Fruit fly (Drosophila melanogaster) whole organism: ENCODE results near the gene CG2611.

ENCODE experiments used
- CG8478 ChIP-seq: fragments of >200 bp; optimal IDR thresholded peaks from 2 replicates; lab custom pipeline; 2018; ENCODE audit warnings: inconsistent platforms
- Dll ChIP-seq: fragments of >200 bp; optimal IDR thresholded peaks from 2 replicates; lab custom pipeline; 2017
- EcR ChIP-seq, 2 experiments: fragments of >200 bp; optimal IDR thresholded peaks; 2 replicates each; lab custom pipeline; 2017; ENCODE audit warnings: missing biosample characterization in 2 of 2, missing genetic modification characterization in 2 of 2, missing genetic modification reagents in 2 of 2
- pan ChIP-seq: fragments of >200 bp; optimal IDR thresholded peaks from 2 replicates; lab custom pipeline; 2017
- psq ChIP-seq: fragments of >200 bp; optimal IDR thresholded peaks from 2 replicates; lab custom pipeline; 2017
- usp ChIP-seq: fragments of >200 bp; optimal IDR thresholded peaks from 2 replicates; lab custom pipeline; 2017; ENCODE audit warnings: missing biosample characterization, missing genetic modification characterization, mixed read lengths

CG2611 gene

DNA sequence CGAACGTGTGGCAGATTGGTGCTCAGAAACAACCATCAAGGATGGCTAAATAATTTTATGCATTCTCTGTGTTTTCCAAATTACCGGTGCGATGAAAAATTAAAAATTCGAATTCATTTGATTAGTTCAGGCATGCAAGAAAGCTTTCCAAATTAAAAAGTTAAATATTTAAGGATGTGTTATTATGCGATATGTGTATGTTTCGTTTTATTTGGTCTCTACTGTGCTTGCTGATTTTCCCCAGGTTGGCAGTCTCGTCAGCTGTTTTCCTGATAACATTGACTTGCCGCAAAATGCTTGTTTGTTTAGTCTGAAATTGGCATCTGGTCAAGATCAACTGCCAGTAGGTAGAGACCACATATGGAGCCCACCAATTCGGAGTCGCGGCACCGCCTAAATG lies at the start of gene CG2611:
CG2611 (plus strand) TSS at position 299 of the 400 bp plus-strand sequence.
- TF ChIP-seq CG8478 (lab: Kevin White, UChicago) (no peak), EcR (GFP tag; optimal IDR thresholded peaks at IDR 0.05; lab: Kevin White, UChicago) (no peak), psq (no peak), pan (no peak), usp (no peak), Dll (no peak)

DNA sequence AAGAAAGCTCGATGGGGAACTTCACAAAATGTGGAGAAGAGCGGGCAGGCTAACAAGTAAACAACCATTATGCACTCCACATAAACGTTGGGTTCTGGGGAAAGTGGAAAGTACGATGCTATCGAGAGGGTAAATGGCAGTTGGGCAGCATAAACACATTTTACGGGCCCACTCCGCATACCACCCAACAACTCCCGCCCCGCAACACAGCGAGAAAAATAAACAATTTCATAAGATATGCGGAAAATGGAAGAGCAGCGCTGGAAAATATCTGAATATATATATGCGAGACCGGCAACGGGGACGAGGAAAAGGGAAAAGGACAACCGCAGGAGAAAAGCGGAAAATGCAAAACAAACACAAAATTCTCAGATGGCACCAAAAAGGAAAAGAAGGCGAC lies 48.7 kb upstream of the CG2611 start:
- no peak for TF ChIP-seq EcR (GFP tag; optimal IDR thresholded peaks at IDR 0.05; lab: Kevin White, UChicago)
- TF ChIP-seq Dll: no peak
- no peak for TF ChIP-seq pan
- no peak for TF ChIP-seq CG8478 (lab: Kevin White, UChicago)
- no peak for TF ChIP-seq psq
- no peak for TF ChIP-seq usp

DNA sequence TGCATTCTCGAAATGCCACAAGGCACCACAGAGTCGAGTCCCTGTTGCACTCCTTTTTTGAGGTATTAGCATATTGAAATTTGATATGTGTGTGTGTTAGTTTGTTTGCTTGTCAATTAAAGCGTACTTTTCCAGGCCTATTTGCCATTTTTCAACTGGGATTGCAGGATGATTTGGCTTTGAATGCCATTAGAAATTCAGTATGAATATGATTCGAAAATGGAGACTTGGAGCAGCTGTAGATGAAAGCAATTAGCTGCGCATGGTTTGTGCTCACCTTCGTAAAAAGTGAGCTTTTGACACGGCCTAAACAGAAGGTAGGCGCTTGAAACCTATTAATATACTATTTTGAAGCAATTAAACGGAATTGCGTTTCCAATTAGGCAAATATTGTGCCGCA lies 45.9 kb upstream of the CG2611 start, which contains the start of gene CG31677:
CG31677 (minus strand) TSS at position 101 of the 400 bp plus-strand sequence.
- no peak for TF ChIP-seq EcR (GFP tag; optimal IDR thresholded peaks at IDR 0.05; lab: Kevin White, UChicago)
- no peak for TF ChIP-seq CG8478 (lab: Kevin White, UChicago)
- TF ChIP-seq Dll: no peak
- TF ChIP-seq usp: no peak
- TF ChIP-seq pan: no peak

DNA sequence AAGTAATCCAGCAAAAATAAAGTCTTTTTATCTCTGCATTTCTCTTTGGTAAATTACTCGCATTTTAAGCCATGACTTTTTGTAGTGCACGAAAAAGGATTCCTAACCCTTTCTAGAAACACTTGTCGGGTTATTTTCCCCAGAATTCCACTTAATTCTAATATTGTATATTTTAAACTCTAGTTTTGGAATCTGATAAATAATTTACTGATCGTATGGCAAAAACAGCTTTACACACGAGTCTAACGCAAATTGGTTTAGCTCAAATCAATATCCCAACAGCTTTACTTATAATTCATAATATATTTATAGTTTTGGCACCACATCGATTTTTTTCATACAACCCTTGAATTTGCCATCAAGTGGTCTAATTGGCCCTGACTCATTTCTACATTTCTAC lies 35.8 kb upstream of the CG2611 start, which contains the start of gene CG15475:
CG15475 (plus strand) TSS at position 301 of the 400 bp plus-strand sequence.
- TF ChIP-seq usp (no peak), pan (no peak), Dll (no peak), CG8478 (lab: Kevin White, UChicago) (no peak), psq (no peak), EcR (GFP tag; optimal IDR thresholded peaks at IDR 0.05; lab: Kevin White, UChicago) (no peak)

DNA sequence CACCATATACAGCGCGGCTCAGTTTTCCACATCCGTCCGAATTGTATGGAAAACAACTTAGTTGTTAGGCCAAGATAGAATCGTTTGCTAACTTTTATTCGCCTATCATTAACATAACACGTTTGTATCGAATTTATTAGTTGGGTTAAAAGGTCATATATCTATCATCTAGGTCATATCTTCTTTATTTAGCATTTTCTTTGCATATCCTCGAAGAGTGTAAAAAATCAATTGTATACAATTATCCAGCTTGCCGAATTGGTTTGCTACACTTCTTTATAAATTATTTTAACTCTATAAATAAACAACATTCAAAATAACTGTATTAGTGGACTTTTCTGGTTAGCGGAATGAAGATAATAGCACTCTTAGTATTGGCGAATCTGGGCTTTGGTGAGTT lies 15.8 kb upstream of the CG2611 start, which contains the start of gene CG17472:
CG17472 (plus strand) TSS at position 301 of the 400 bp plus-strand sequence.
- TF ChIP-seq psq (no peak), pan (no peak), CG8478 (lab: Kevin White, UChicago) (no peak), usp (no peak), Dll (no peak), EcR (GFP tag; optimal IDR thresholded peaks at IDR 0.05; lab: Kevin White, UChicago) (no peak)

DNA sequence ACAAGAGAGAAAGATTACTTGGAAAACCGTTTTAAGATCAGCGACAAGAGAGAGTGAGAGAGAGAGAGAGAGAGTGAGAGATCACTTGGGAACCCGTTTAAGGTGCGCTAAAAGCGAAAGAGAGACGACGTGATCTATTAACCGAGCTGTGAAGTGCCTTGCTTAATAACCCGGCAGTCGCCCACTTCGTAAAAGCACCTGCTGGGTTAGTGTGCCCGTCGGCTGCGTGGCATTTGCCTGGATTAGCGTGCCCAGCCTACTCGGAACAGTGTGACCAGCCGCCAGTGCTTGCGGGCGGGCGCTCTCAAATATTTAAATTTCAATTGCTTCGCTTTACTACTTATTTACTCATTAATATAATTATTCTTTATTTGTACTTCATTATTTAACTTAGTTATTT lies 11.6 kb upstream of the CG2611 start:
- TF ChIP-seq CG8478 (lab: Kevin White, UChicago): no peak
- TF ChIP-seq EcR (GFP tag; optimal IDR thresholded peaks at IDR 0.05; lab: Kevin White, UChicago): no peak
- no peak for TF ChIP-seq usp
- no peak for TF ChIP-seq pan
- TF ChIP-seq Dll: no peak

DNA sequence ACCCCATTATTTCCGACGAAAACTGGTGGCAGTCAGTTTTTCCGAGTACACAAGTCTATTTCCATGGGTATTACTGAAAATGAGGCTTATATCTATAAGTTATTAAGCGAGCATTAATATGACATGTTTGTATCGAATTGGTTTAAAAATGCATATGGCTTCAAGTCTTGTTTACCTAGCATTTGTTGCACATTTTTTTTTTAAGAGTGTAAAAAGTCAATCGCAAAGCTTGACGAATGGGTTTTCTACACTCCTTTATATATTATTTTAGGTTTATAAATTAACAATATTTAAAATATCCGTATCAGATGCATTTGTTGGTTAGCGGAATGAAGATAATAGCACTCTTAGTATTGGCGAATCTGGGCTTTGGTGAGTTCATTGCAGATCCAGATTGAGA lies 10.2 kb upstream of the CG2611 start, which contains the start of gene CG31680:
CG31680 (plus strand) TSS at position 301 of the 400 bp plus-strand sequence.
- TF ChIP-seq EcR (GFP tag; optimal IDR thresholded peaks at IDR 0.05; lab: Kevin White, UChicago) (no peak), CG8478 (lab: Kevin White, UChicago) (no peak), usp (no peak), pan (no peak), Dll (no peak), psq (no peak)

DNA sequence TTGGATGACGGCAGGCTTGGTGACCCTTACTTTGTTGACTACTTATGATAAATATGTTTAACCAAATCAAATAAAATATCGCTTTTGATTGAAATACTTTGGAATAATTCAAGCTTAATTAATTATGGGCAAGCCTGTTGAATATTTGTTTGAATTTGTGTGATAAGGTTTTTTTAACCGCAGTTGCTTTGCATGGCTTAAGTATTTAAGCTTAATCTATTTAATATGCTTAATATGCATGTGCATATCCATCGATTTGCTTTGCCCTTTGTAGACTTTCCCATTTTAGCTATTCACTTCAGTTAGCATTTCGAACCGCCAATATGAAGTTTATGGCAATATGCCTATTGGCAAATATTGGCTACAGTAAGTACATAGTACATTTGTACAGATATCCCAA lies 9.4 kb upstream of the CG2611 start, which contains the start of gene Sfp38D:
Sfp38D (plus strand) TSS at position 301 of the 400 bp plus-strand sequence.
- no peak for TF ChIP-seq EcR (GFP tag; optimal IDR thresholded peaks at IDR 0.05; lab: Kevin White, UChicago)
- no peak for TF ChIP-seq CG8478 (lab: Kevin White, UChicago)
- no peak for TF ChIP-seq Dll

DNA sequence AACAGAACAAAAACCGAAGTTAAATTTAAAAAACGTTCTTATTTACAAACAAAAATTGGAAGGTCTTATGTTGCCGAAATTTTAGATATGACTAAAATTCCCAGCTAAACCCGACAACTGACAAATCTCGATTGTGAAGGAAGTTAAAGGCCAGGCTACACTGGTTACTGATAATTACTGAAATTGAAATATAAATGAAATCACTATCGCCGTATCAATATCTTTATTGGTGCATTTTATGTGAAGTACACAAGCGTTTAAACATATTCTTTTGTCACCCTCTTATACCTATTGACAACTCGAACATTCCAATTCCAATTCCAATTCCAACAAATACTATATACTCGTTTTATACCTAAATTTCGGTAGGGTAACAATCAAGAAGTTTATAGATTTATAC lies 6.8 kb upstream of the CG2611 start, which contains the start of gene CG17470:
CG17470 (minus strand) TSS at position 101 of the 400 bp plus-strand sequence.
- TF ChIP-seq pan (no peak), EcR (GFP tag; optimal IDR thresholded peaks at IDR 0.05; lab: Kevin White, UChicago) (no peak), usp (no peak), Dll (no peak), psq (no peak), CG8478 (lab: Kevin White, UChicago) (no peak)

DNA sequence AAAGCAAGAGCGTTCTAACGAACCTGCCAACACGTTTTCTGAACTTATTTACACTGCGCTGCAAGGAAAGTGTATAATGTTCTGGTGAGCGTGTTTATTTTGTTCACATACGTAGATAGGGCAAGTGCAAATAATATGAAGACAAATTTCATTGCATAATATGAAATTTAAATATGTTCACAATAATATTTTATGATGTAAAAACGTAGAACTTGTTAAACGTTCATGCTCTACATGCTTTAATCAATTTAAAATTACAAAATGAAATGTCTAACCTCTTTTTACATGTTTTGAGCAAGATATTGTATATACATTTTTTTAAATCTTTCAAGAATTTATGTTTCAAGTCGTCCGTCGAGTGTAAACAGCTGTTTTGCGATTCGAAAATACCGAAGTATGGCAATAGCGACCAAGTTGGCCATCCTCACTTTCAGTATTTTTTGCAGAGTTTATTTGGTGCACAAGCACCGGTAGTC lies 4.6 kb upstream of the CG2611 start, which contains the start of the genes phr6-4 and CG2608:
phr6-4 (minus strand) TSS at position 398 of the 476 bp plus-strand sequence.
CG2608 (plus strand) TSS at position 429 of the 476 bp plus-strand sequence.
- TF ChIP-seq EcR (GFP tag; optimal IDR thresholded peaks at IDR 0.05; lab: Kevin White, UChicago): no peak
- TF ChIP-seq pan: no peak
- TF ChIP-seq Dll: no peak
- no peak for TF ChIP-seq CG8478 (lab: Kevin White, UChicago)
- no peak for TF ChIP-seq psq
- TF ChIP-seq usp: no peak

DNA sequence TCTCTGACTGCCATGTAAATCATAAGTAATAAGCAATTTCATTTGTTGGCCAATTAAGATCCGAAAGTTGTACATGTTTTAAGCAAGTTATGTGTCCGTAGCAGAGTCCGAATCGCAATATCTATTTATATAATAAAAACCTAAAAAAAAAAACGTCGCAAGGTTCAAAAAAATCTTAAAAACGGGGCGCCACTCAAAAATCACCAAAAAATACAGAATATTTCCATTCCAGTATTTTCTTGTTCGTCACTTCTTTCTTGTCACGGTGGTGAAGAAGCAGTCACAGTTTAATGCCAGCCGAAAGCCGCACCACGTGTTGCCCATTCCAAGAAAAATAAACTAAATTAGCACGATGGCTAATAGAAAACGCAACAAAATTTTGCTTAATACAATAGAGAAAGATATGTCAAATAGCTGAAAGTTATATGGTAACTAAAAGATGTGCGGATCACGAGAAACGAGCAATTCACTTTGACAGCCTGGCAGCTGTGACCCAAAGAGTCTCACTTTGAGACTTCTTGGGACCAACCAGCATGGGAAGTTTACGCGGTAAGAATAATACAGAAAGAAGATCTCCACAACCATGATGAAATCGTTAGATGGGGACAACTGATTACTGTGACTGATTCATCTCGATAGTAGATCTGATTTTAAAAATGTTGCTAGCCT lies 2.6 kb upstream of the CG2611 start:
- no peak for TF ChIP-seq CG8478 (lab: Kevin White, UChicago)
- TF ChIP-seq pan: no peak
- TF ChIP-seq Dll: no peak
- no peak for TF ChIP-seq psq
- no peak for TF ChIP-seq EcR (GFP tag; optimal IDR thresholded peaks at IDR 0.05; lab: Kevin White, UChicago)
- TF ChIP-seq usp: no peak

DNA sequence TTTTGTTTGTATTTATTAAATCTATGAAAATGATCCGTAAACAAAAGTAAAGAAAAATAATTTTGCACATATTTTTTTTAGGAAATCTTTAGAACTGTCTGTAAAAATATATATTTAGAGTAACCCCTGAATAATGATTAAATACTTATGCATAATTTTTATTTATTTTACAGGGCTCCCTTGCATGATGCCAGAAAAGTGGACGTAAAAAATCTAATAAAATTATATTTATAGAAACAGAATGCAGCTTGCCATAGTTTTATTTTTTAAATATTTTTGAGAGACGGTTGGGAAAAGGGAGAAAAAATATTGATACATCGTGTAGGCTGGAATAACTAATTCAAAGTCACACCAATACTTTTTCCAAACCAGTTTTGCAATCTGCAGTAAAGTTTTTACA lies 1.4 kb upstream of the CG2611 start, which contains the start of gene CG18810:
CG18810 (plus strand) TSS at position 301 of the 400 bp plus-strand sequence.
- TF ChIP-seq EcR (GFP tag; optimal IDR thresholded peaks at IDR 0.05; lab: Kevin White, UChicago) (no peak), psq (no peak), usp (no peak), pan (no peak)

DNA sequence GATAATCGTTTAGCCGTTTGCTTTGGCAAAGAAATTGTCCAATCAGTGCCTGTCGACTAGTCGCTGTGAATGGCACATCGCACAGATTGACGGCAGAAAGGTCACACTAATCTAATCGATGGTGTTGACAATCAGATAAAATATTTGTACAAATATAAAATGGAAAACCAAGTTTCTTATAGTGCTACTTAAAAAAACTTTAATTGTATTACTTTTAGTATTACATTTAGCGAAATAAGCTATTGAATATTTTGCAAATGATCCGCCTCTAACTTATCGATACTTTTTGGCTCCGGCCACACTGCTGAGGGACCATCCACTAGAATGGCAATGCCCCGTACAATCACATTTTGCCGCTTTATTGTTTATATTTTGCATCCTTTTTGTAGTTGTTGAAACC lies 6.1 kb downstream of the CG2611 start, which contains the start of the genes brun and CG2614:
brun (minus strand) TSS at position 69 of the 400 bp plus-strand sequence.
CG2614 (plus strand) TSS at position 317 of the 400 bp plus-strand sequence.
- no peak for TF ChIP-seq psq
- no peak for TF ChIP-seq Dll
- no peak for TF ChIP-seq usp
- TF ChIP-seq pan: no peak
- no peak for TF ChIP-seq CG8478 (lab: Kevin White, UChicago)
- TF ChIP-seq EcR (GFP tag; optimal IDR thresholded peaks at IDR 0.05; lab: Kevin White, UChicago): no peak
